Worm (Caenorhabditis elegans) whole organism, L1 larva: ENCODE measurements around the gene T23B7.2.
"Not testable (repeated sequence)": the region's sequence is repeated elsewhere in the genome, so short reads cannot be mapped to it uniquely, and the experiment has no call there.

ENCODE experiments used
- F16B12.6 ChIP-seq: fragments of 150-350 bp; optimal IDR thresholded peaks from 2 replicates; lab custom pipeline; 2014; ENCODE audit warnings: missing biosample characterization, missing genetic modification characterization
- Y116A8C.19 ChIP-seq: sonication (generic microtip); optimal IDR thresholded peaks from 2 replicates; lab custom pipeline; 2016; ENCODE audit warnings: missing compliant biosample characterization, missing genetic modification characterization, borderline replicate concordance
- ama-1 ChIP-seq: fragments of 150-350 bp; optimal IDR thresholded peaks from 2 replicates; lab custom pipeline; 2014
- blmp-1 ChIP-seq: fragments of 150-350 bp; optimal IDR thresholded peaks from 2 replicates; lab custom pipeline; 2014; ENCODE audit warnings: missing biosample characterization, missing genetic modification characterization
- ceh-63 ChIP-seq: fragments of 200-800 bp; sonication (Bioruptor generic); optimal IDR thresholded peaks from 2 replicates; lab custom pipeline; 2018; ENCODE audit warnings: mild to moderate bottlenecking, missing genetic modification characterization, missing compliant biosample characterization
- efl-1 ChIP-seq, 4 experiments: fragments of 150-350 bp; optimal IDR thresholded peaks in 3 of 4; peaks in 1 of 4; 1 replicate in 1 of 4; 2 replicates in 3 of 4; lab custom pipeline; 2014; ENCODE audit warnings: missing biosample characterization in 2 of 4, missing genetic modification characterization in 2 of 4, missing genetic modification reagents in 2 of 4
- egl-13 ChIP-seq: sonication (generic microtip); optimal IDR thresholded peaks from 2 replicates; lab custom pipeline; 2016; ENCODE audit warnings: missing genotype, missing genetic modification reagents, missing genetic modification characterization, missing compliant biosample characterization
- fkh-10 ChIP-seq: sonication (generic microtip); optimal IDR thresholded peaks from 2 replicates; lab custom pipeline; 2017; ENCODE audit warnings: missing biosample characterization, missing genetic modification reagents, missing genetic modification characterization
- fkh-4 ChIP-seq: sonication (generic microtip); optimal IDR thresholded peaks from 2 replicates; lab custom pipeline; 2016; ENCODE audit warnings: missing compliant biosample characterization, missing genetic modification characterization, borderline replicate concordance
- hlh-17 ChIP-seq: fragments of 200-800 bp; sonication (Bioruptor generic); optimal IDR thresholded peaks from 2 replicates; lab custom pipeline; 2018; ENCODE audit warnings: missing genetic modification characterization, mild to moderate bottlenecking, missing compliant biosample characterization, moderate library complexity, borderline replicate concordance
- isw-1 ChIP-seq: fragments of 200-800 bp; sonication (Bioruptor generic); IDR thresholded peaks from 2 replicates; pipeline ENCODE4 v1.3.6; 2022; ENCODE audit warnings: missing genetic modification characterization, missing compliant biosample characterization
- jun-1 ChIP-seq: fragments of 150-350 bp; optimal IDR thresholded peaks from 2 replicates; lab custom pipeline; 2014; ENCODE audit warnings: missing biosample characterization, missing genetic modification reagents, missing genetic modification characterization
- lin-35 ChIP-seq, 2 experiments: fragments of 150-350 bp; optimal IDR thresholded peaks; 2 replicates each; lab custom pipeline; 2014; ENCODE audit warnings: missing biosample characterization in 2 of 2, missing genetic modification characterization in 2 of 2, missing genetic modification reagents in 2 of 2
- lin-39 ChIP-seq: fragments of 150-350 bp; optimal IDR thresholded peaks from 2 replicates; lab custom pipeline; 2014; ENCODE audit warnings: missing biosample characterization, missing genetic modification reagents, missing genetic modification characterization
- lir-3 ChIP-seq: sonication (generic microtip); optimal IDR thresholded peaks from 2 replicates; lab custom pipeline; 2016; ENCODE audit warnings: mild to moderate bottlenecking, missing genetic modification characterization, moderate library complexity, missing compliant biosample characterization; ENCODE audit not compliant: poor library complexity
- mab-9 ChIP-seq: fragments of 200-800 bp; sonication (Bioruptor generic); IDR thresholded peaks from 2 replicates; pipeline ENCODE4 v1.3.6; 2022; ENCODE audit warnings: missing genetic modification reagents, missing genetic modification characterization, missing compliant biosample characterization
- mef-2 ChIP-seq: fragments of 150-350 bp; optimal IDR thresholded peaks from 2 replicates; lab custom pipeline; 2014; ENCODE audit warnings: missing biosample characterization, missing genetic modification characterization
- nhr-76 ChIP-seq: sonication (generic microtip); optimal IDR thresholded peaks from 2 replicates; lab custom pipeline; 2017; ENCODE audit warnings: missing biosample characterization, missing genetic modification characterization
- nhr-77 ChIP-seq: fragments of 150-350 bp; optimal IDR thresholded peaks from 2 replicates; lab custom pipeline; 2014; ENCODE audit warnings: missing biosample characterization, missing genetic modification characterization
- pax-3 ChIP-seq: fragments of 200-800 bp; sonication (Bioruptor generic); optimal IDR thresholded peaks from 2 replicates; lab custom pipeline; 2018; ENCODE audit warnings: mild to moderate bottlenecking, missing genetic modification characterization, moderate library complexity, missing compliant biosample characterization
- skn-1 ChIP-seq: fragments of 150-350 bp; optimal IDR thresholded peaks from 2 replicates; lab custom pipeline; 2014; ENCODE audit warnings: missing biosample characterization, missing genetic modification characterization
- snpc-4 ChIP-seq: fragments of 150-350 bp; optimal IDR thresholded peaks from 2 replicates; lab custom pipeline; 2014; ENCODE audit warnings: missing biosample characterization, missing genetic modification characterization
- swsn-7 ChIP-seq: sonication (generic microtip); optimal IDR thresholded peaks from 2 replicates; lab custom pipeline; 2016; ENCODE audit warnings: missing genetic modification characterization, missing compliant biosample characterization
- tbx-2 ChIP-seq: sonication (generic microtip); optimal IDR thresholded peaks from 2 replicates; lab custom pipeline; 2016; ENCODE audit warnings: missing genetic modification characterization, missing compliant biosample characterization
- xbp-1 ChIP-seq: sonication (generic microtip); optimal IDR thresholded peaks from 2 replicates; lab custom pipeline; 2016; ENCODE audit warnings: missing genetic modification characterization, missing compliant biosample characterization
- zip-4 ChIP-seq: fragments of 200-800 bp; sonication (Bioruptor generic); optimal IDR thresholded peaks from 2 replicates; lab custom pipeline; 2018; ENCODE audit warnings: mild to moderate bottlenecking, missing genetic modification characterization, moderate library complexity, missing compliant biosample characterization
- ztf-4 ChIP-seq: fragments of 150-350 bp; optimal IDR thresholded peaks from 2 replicates; lab custom pipeline; 2014; ENCODE audit warnings: missing biosample characterization, missing genetic modification characterization

The T23B7.2 gene

ce11 chrII:4867476-4867875, 25.4 kb upstream of the T23B7.2 start, which contains the start of gene col-17:
Gene col-17, minus strand, starts transcription at chrII:4867576.
- TF ChIP-seq lir-3 (tag; lab: Kevin White, UChicago) (no peak), efl-1 (optimal IDR thresholded peaks at IDR 0.05; lab: Kevin White, UChicago) (no peak), efl-1 (GFP tag; optimal IDR thresholded peaks at IDR 0.05 in 1 of 2; lab: Kevin White, UChicago) (peak in 1 of 2 experiments; percentile 21), zip-4 (GFP tag; lab: Kevin White, UChicago) (no peak), pax-3 (tag; lab: Kevin White, UChicago) (no peak), Y116A8C.19 (tag; lab: Kevin White, UChicago) (no peak), nhr-76 (no peak)

ce11 chrII:4866045-4866444, 24.0 kb upstream of the T23B7.2 start:
- TF ChIP-seq Y116A8C.19 (tag; lab: Kevin White, UChicago): no peak
- TF ChIP-seq swsn-7 (tag; lab: Kevin White, UChicago): no peak
- TF ChIP-seq ama-1 (lab: Kevin White, UChicago): peak; percentile 63
- TF ChIP-seq F16B12.6 (tag; lab: Kevin White, UChicago): no peak
- TF ChIP-seq skn-1 (tag; lab: Kevin White, UChicago): no peak
- TF ChIP-seq lin-39 (tag; lab: Kevin White, UChicago): no peak
- TF ChIP-seq fkh-10 (GFP tag; lab: Kevin White, UChicago): no peak
- no peak for TF ChIP-seq fkh-4
- peak; percentile 93 for TF ChIP-seq blmp-1 (tag; lab: Kevin White, UChicago)
- TF ChIP-seq jun-1 (tag; lab: Kevin White, UChicago): peak; percentile 40
- no peak for TF ChIP-seq hlh-17 (GFP tag; lab: Kevin White, UChicago)
- TF ChIP-seq ztf-4: peak; percentile 59
- no peak for TF ChIP-seq xbp-1 (tag; lab: Kevin White, UChicago)

ce11 chrII:4863357-4863756, 21.3 kb upstream of the T23B7.2 start, which contains the start of the genes mpst-4 and F11G11.14:
Gene mpst-4, minus strand, starts transcription at chrII:4863457.
Gene F11G11.14, plus strand, starts transcription at chrII:4863681.
- TF ChIP-seq lin-35 (GFP tag; optimal IDR thresholded peaks at IDR 0.05; lab: Kevin White, UChicago): no peak
- TF ChIP-seq snpc-4: no peak

ce11 chrII:4860260-4860659, 18.2 kb upstream of the T23B7.2 start, which contains the start of the genes nspd-5 and F11G11.4:
Gene nspd-5, minus strand, starts transcription at chrII:4860360.
Gene F11G11.4, plus strand, starts transcription at chrII:4860594.
- not testable (repeated sequence) for TF ChIP-seq ama-1 (lab: Kevin White, UChicago); nhr-77 (tag; lab: Kevin White, UChicago); Y116A8C.19 (tag; lab: Kevin White, UChicago)

DNA sequence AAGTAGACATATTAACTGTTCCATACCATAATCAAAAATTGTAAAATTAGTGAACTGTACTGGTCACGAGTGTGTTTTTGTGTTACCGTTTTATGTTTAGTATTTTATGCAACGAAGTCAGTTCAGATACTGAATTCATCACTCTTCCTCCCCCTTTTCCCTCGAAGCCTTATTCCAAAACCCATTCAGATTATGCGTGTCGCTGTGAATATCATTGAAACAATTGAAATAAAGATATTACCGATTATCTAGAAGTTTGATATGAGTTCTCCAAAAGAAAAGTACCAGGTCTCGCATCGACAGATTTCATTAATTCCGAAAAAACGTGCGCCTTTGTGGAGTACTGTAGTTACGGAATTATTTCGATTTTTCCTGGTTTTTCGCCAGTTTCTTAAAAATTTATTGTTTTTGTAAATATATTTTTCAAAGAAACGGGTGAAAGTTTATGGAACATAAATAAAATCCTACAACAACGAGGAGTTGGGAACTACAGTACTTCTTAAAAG, 16.9 kb upstream of the T23B7.2 start:
- TF ChIP-seq efl-1 (optimal IDR thresholded peaks at IDR 0.05; lab: Kevin White, UChicago) (no peak), efl-1 (GFP tag; optimal IDR thresholded peaks at IDR 0.05 in 1 of 2; lab: Kevin White, UChicago) (peak in 1 of 2 experiments; percentile 85), isw-1 (GFP tag; lab: Robert Waterston, UW) (no peak), blmp-1 (tag; lab: Kevin White, UChicago) (peak; percentile 0)

- TF ChIP-seq ceh-63 (GFP tag; lab: Kevin White, UChicago) (no peak), egl-13 (no peak), lir-3 (tag; lab: Kevin White, UChicago) (no peak), efl-1 (optimal IDR thresholded peaks at IDR 0.05; lab: Kevin White, UChicago) (no peak), efl-1 (GFP tag; optimal IDR thresholded peaks at IDR 0.05 in 1 of 2; lab: Kevin White, UChicago) (peak in 1 of 2 experiments; percentile 29), mef-2 (tag; lab: Kevin White, UChicago) (no peak), tbx-2 (tag; lab: Kevin White, UChicago) (no peak), mab-9 (no peak)
Measured at ce11 chrII:4857873-4858364, 15.9 kb upstream of the T23B7.2 start, which contains the start of gene F11G11.5. Gene F11G11.5, plus strand, starts transcription at chrII:4857923.
